Fruit fly (Drosophila melanogaster): ENCODE results near the gene Saysd1.

Saysd1 gene

DNA sequence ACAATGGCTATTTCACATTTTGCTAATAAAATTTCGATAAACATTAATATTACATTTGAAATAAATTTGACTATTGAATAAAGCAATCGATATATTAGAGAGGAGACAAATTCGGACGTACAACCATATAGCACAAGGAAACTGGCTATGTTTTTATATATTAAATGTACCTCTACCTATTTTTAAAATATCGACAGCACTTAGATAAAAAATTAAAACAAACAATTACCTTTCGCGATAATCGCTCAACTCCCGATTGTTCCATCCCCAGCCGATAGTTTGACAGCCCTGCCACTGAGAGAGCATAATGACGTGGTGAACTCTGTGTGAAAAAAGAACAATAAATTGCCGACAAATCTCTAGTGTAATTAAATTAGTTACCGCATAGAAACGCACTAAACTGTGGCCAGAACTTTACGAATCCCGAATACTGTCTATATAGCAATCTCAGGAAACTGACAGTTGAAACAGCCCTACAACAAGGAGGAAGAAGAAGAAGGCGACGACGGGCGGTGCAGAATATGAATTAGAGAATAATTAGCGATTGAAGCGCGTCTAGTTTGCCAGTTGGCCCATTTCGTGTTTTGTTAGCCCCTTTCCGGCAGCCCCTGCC is 43.7 kb upstream of the Saysd1 start, which contains the start of gene CG11857 (continued):
- TF ChIP-seq Pdp1 (GFP tag; optimal IDR thresholded peaks at IDR 0.05) (peak; percentile 98), sim (GFP tag; IDR thresholded peaks at IDR 0.05) (peak; percentile 95), dimm (GFP tag; IDR thresholded peaks at IDR 0.05) (peak; percentile 97), CG10959 (GFP tag; IDR thresholded peaks at IDR 0.05) (peak; percentile 99), CTCF (GFP tag; optimal IDR thresholded peaks at IDR 0.05) (peak; percentile 59), Neu2 (GFP tag; optimal IDR thresholded peaks at IDR 0.05; ENCODE audit: borderline replicate concordance) (peak; percentile 83), Six4 (GFP tag; optimal IDR thresholded peaks at IDR 0.05) (peak; percentile 97), Asciz (GFP tag; optimal IDR thresholded peaks at IDR 0.05) (peak; percentile 92), NC2α (GFP tag; optimal IDR thresholded peaks at IDR 0.05) (peak; percentile 90), Hr51 (GFP tag; optimal IDR thresholded peaks at IDR 0.05) (peak; percentile 96 to 99), CG7357 (GFP tag; IDR thresholded peaks at IDR 0.05) (peak; percentile 95), Dll (GFP tag; IDR thresholded peaks at IDR 0.05; ENCODE audit: partially characterized antibody) (peak; percentile 100), Hr3 (GFP tag; optimal IDR thresholded peaks at IDR 0.05) (peak; percentile 99), bcd (GFP tag; optimal IDR thresholded peaks at IDR 0.05) (peak; percentile 97), CG15269 (tag; optimal IDR thresholded peaks at IDR 0.05) (peak; percentile 97), chn (GFP tag; optimal IDR thresholded peaks at IDR 0.05) (peak; percentile 98), CHES-1-like (GFP tag; optimal IDR thresholded peaks at IDR 0.05) (peak; percentile 97), slbo (GFP tag; IDR thresholded peaks at IDR 0.05) (peak; percentile 100), grau (tag; optimal IDR thresholded peaks at IDR 0.05) (peak; percentile 97), CG15601 (tag; optimal IDR thresholded peaks at IDR 0.05) (peak; percentile 96), hkb (optimal IDR thresholded peaks at IDR 0.05) (no peak), hkb (GFP tag; IDR thresholded peaks at IDR 0.05) (peak; percentile 98), pita (GFP tag; optimal IDR thresholded peaks at IDR 0.05) (no peak), CG2120 (GFP tag; optimal IDR thresholded peaks at IDR 0.05) (peak; percentile 99), CG17186 (GFP tag; optimal IDR thresholded peaks at IDR 0.05) (peak; percentile 94), gsb-n (tag; optimal IDR thresholded peaks at IDR 0.05) (peak; percentile 95), disco-r (GFP tag; optimal IDR thresholded peaks at IDR 0.05) (peak; percentile 93), CG7928 (GFP tag; optimal IDR thresholded peaks at IDR 0.05) (peak; percentile 98), ftz-f1 (GFP tag; optimal IDR thresholded peaks at IDR 0.05) (peak; percentile 91), gsb (GFP tag; IDR thresholded peaks at IDR 0.05) (peak; percentile 97), twi (tag; optimal IDR thresholded peaks at IDR 0.05) (peak; percentile 96), ken (GFP tag; IDR thresholded peaks at IDR 0.05) (peak; percentile 99), CG3838 (GFP tag; optimal IDR thresholded peaks at IDR 0.05) (peak; percentile 95), Dek (tag; optimal IDR thresholded peaks at IDR 0.05) (peak; percentile 98), ara (GFP tag; IDR thresholded peaks at IDR 0.05) (peak; percentile 98), ci (GFP tag; IDR thresholded peaks at IDR 0.05) (peak; percentile 99), Tbp (GFP tag; optimal IDR thresholded peaks at IDR 0.05) (no peak), Ravus (GFP tag; IDR thresholded peaks at IDR 0.05) (peak; percentile 95), CG8089 (GFP tag; optimal IDR thresholded peaks at IDR 0.05) (peak; percentile 97), hbn (GFP tag; IDR thresholded peaks at IDR 0.05; ENCODE audit: partially characterized antibody) (peak; percentile 100), Sox102F (GFP tag; optimal IDR thresholded peaks at IDR 0.05) (peak; percentile 98), CG13287 (GFP tag; IDR thresholded peaks at IDR 0.05; ENCODE audit: partially characterized antibody) (peak; percentile 100), danr (GFP tag; IDR thresholded peaks at IDR 0.05) (peak; percentile 98), CG9817 (tag; optimal IDR thresholded peaks at IDR 0.05) (peak; percentile 99), CG6854 (GFP tag; optimal IDR thresholded peaks at IDR 0.05) (peak; percentile 88), bab2 (GFP tag; optimal IDR thresholded peaks at IDR 0.05) (peak; percentile 98), CG32532 (GFP tag; IDR thresholded peaks at IDR 0.05) (peak; percentile 99), Adf1 (GFP tag; IDR thresholded peaks at IDR 0.05) (peak; percentile 89), pho (GFP tag; optimal IDR thresholded peaks at IDR 0.05) (peak; percentile 98), amos (GFP tag; IDR thresholded peaks at IDR 0.05; ENCODE audit: partially characterized antibody) (peak; percentile 98), Max (GFP tag; optimal IDR thresholded peaks at IDR 0.05) (peak; percentile 98)

Measured in whole organism, embryonic.